Worm (Caenorhabditis elegans) whole organism, mixed stage, embryonic: ENCODE measurements around the gene set-11.
"Not testable (repeated sequence)": the region's sequence is repeated elsewhere in the genome, so short reads cannot be mapped to it uniquely, and the experiment has no call there.

Source experiments
- M03D4.4 ChIP-seq: sonication (generic microtip); optimal IDR thresholded peaks from 2 replicates; lab custom pipeline; 2017; ENCODE audit warnings: mild to moderate bottlenecking, missing genetic modification characterization, missing compliant biosample characterization
- bed-3 ChIP-seq: fragments of 200-800 bp; sonication (Bioruptor generic); optimal IDR thresholded peaks from 3 replicates; lab custom pipeline; 2018; ENCODE audit warnings: mild to moderate bottlenecking, missing genetic modification characterization, moderate library complexity, missing compliant biosample characterization
- blmp-1 ChIP-seq: fragments of 150-350 bp; optimal IDR thresholded peaks from 2 replicates; lab custom pipeline; 2014; ENCODE audit warnings: missing biosample characterization, missing genetic modification characterization
- ceh-43 ChIP-seq: fragments of 200-800 bp; sonication (Bioruptor generic); optimal IDR thresholded peaks from 2 replicates; lab custom pipeline; 2018; ENCODE audit warnings: mild to moderate bottlenecking, missing genetic modification characterization, moderate library complexity, missing compliant biosample characterization
- ceh-83 ChIP-seq: fragments of 200-800 bp; sonication (Bioruptor generic); optimal IDR thresholded peaks from 2 replicates; lab custom pipeline; 2018; ENCODE audit warnings: mild to moderate bottlenecking, missing genetic modification characterization, missing compliant biosample characterization
- ces-1 ChIP-seq: fragments of 150-350 bp; optimal IDR thresholded peaks from 2 replicates; lab custom pipeline; 2014; ENCODE audit warnings: missing biosample characterization, missing genetic modification reagents, missing genetic modification characterization
- cnd-1 ChIP-seq: fragments of 200-800 bp; sonication (Bioruptor generic); optimal IDR thresholded peaks from 2 replicates; lab custom pipeline; 2018; ENCODE audit warnings: mild to moderate bottlenecking, missing genetic modification characterization, missing compliant biosample characterization
- drap-1 ChIP-seq: fragments of 200-800 bp; sonication (Bioruptor generic); optimal IDR thresholded peaks from 3 replicates; lab custom pipeline; 2018; ENCODE audit warnings: mild to moderate bottlenecking, missing genetic modification characterization, missing compliant biosample characterization
- elt-1 ChIP-seq: sonication (generic microtip); optimal IDR thresholded peaks from 2 replicates; lab custom pipeline; 2017; ENCODE audit warnings: missing genetic modification characterization, mild to moderate bottlenecking, missing compliant biosample characterization, antibody characterized with exemption, moderate library complexity, borderline replicate concordance; ENCODE audit not compliant: insufficient read depth
- elt-3 ChIP-seq: fragments of 150-350 bp; optimal IDR thresholded peaks from 2 replicates; lab custom pipeline; 2014; ENCODE audit warnings: missing biosample characterization, missing genetic modification characterization
- flh-1 ChIP-seq: fragments of 200-800 bp; sonication (Bioruptor generic); optimal IDR thresholded peaks from 2 replicates; lab custom pipeline; 2018; ENCODE audit warnings: mild to moderate bottlenecking, missing genetic modification characterization, moderate library complexity, missing compliant biosample characterization
- ham-2 ChIP-seq: fragments of 200-800 bp; sonication (Bioruptor generic); optimal IDR thresholded peaks from 2 replicates; lab custom pipeline; 2018; ENCODE audit warnings: mild to moderate bottlenecking, missing genetic modification characterization, missing compliant biosample characterization
- hlh-1 ChIP-seq: fragments of 150-350 bp; optimal IDR thresholded peaks from 2 replicates; lab custom pipeline; 2014; ENCODE audit warnings: missing biosample characterization, missing genetic modification reagents, missing genetic modification characterization
- lin-13 ChIP-seq: fragments of 150-350 bp; optimal IDR thresholded peaks from 2 replicates; lab custom pipeline; 2014; ENCODE audit warnings: missing biosample characterization, missing genetic modification characterization
- lin-32 ChIP-seq: fragments of 200-800 bp; sonication (Bioruptor generic); optimal IDR thresholded peaks from 2 replicates; lab custom pipeline; 2018; ENCODE audit warnings: mild to moderate bottlenecking, missing genetic modification characterization, missing compliant biosample characterization
- lsy-2 ChIP-seq: fragments of 150-350 bp; optimal IDR thresholded peaks from 2 replicates; lab custom pipeline; 2014; ENCODE audit warnings: missing biosample characterization, missing genetic modification characterization
- mab-5 ChIP-seq: fragments of 150-350 bp; optimal IDR thresholded peaks from 2 replicates; lab custom pipeline; 2014; ENCODE audit warnings: missing biosample characterization, missing genetic modification characterization
- mep-1 ChIP-seq: fragments of 150-350 bp; optimal IDR thresholded peaks from 2 replicates; lab custom pipeline; 2017; ENCODE audit warnings: missing biosample characterization, missing genetic modification reagents, missing genetic modification characterization, inconsistent platforms
- mls-2 ChIP-seq: sonication (generic microtip); optimal IDR thresholded peaks from 2 replicates; lab custom pipeline; 2016; ENCODE audit warnings: mild to moderate bottlenecking, missing genetic modification characterization, moderate library complexity, missing compliant biosample characterization
- nhr-12 ChIP-seq: fragments of 150-350 bp; optimal IDR thresholded peaks from 2 replicates; lab custom pipeline; 2014; ENCODE audit warnings: missing biosample characterization, missing genetic modification characterization
- nhr-2 ChIP-seq: fragments of 150-350 bp; optimal IDR thresholded peaks from 2 replicates; lab custom pipeline; 2014; ENCODE audit warnings: missing biosample characterization, missing genetic modification characterization
- nhr-237 ChIP-seq: fragments of 150-350 bp; optimal IDR thresholded peaks from 2 replicates; lab custom pipeline; 2014; ENCODE audit warnings: missing biosample characterization, missing genetic modification characterization
- nhr-28 ChIP-seq: fragments of 150-350 bp; optimal IDR thresholded peaks from 2 replicates; lab custom pipeline; 2014; ENCODE audit warnings: missing biosample characterization, missing genetic modification characterization
- nhr-76 ChIP-seq: sonication (generic microtip); optimal IDR thresholded peaks from 2 replicates; lab custom pipeline; 2017; ENCODE audit warnings: missing biosample characterization, missing genetic modification characterization
- pha-4 ChIP-seq: fragments of 150-350 bp; optimal IDR thresholded peaks from 2 replicates; lab custom pipeline; 2018; ENCODE audit warnings: missing biosample characterization, missing genetic modification reagents, missing genetic modification characterization
- sem-2 ChIP-seq: fragments of 200-800 bp; sonication (Bioruptor generic); optimal IDR thresholded peaks from 2 replicates; lab custom pipeline; 2018; ENCODE audit warnings: mild to moderate bottlenecking, missing genetic modification characterization, missing compliant biosample characterization
- snpc-4 ChIP-seq: fragments of 150-350 bp; optimal IDR thresholded peaks from 2 replicates; lab custom pipeline; 2014; ENCODE audit warnings: missing biosample characterization, missing genetic modification characterization
- sptf-1 ChIP-seq: sonication (generic microtip); optimal IDR thresholded peaks from 2 replicates; lab custom pipeline; 2017; ENCODE audit warnings: mild to moderate bottlenecking, missing genetic modification characterization, moderate library complexity, missing compliant biosample characterization
- tbx-8 ChIP-seq: fragments of 200-800 bp; sonication (Bioruptor generic); optimal IDR thresholded peaks from 2 replicates; lab custom pipeline; 2018; ENCODE audit warnings: mild to moderate bottlenecking, missing genetic modification characterization, moderate library complexity, missing compliant biosample characterization
- unc-39 ChIP-seq: fragments of 150-350 bp; optimal IDR thresholded peaks from 2 replicates; lab custom pipeline; 2014; ENCODE audit warnings: missing biosample characterization, missing genetic modification characterization
- unc-62 ChIP-seq: fragments of 150-350 bp; optimal IDR thresholded peaks from 2 replicates; lab custom pipeline; 2014; ENCODE audit warnings: missing biosample characterization, missing genetic modification reagents, missing genetic modification characterization

Gene set-11

ce11 chrII:2684783-2685182 is 7.6 kb downstream of the set-11 start:
- no peak for TF ChIP-seq sptf-1 (tag; lab: Kevin White, UChicago)
- TF ChIP-seq snpc-4, result no peak

DNA sequence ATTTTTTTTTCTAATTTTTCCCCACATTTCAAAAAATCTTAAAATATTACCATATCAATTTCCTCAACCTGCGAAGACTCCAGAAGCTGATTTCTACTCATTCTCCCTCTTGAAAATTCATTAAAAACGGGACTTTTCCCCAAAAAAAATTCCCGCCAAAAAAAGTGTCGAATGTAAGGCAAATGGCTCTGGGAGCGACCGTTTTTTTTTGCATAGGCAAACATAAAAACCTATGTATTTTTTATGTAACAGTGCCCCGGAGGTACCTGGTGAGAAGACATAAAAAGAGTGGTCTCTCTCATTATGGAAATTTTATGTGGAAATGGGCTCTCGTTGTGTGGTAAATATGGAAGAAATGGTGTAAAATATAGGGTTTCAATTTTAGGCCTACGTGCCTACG is 8.2 kb downstream of the set-11 start, which contains the start of gene ceh-87:
TSS of gene ceh-87 (minus strand) at position 101 of the 400 bp plus-strand sequence.
- TF ChIP-seq M03D4.4 (tag; lab: Kevin White, UChicago) (no peak), sem-2 (GFP tag; lab: Kevin White, UChicago) (no peak)

ce11 chrII:2681118-2681517 is 11.3 kb downstream of the set-11 start, which contains the start of gene F34D6.1:
Gene F34D6.1, minus strand, starts transcription at chrII:2681218.
- no peak for TF ChIP-seq mep-1 (tag; lab: Kevin White, UChicago)
- TF ChIP-seq pha-4 (tag; lab: Kevin White, UChicago), result no peak
- no peak for TF ChIP-seq snpc-4
- TF ChIP-seq, all 35 proteins: peak for 0

- no peak for TF ChIP-seq flh-1 (GFP tag; lab: Kevin White, UChicago)
- TF ChIP-seq mep-1 (tag; lab: Kevin White, UChicago), result no peak
- no peak for TF ChIP-seq blmp-1 (tag; lab: Kevin White, UChicago)
These were observed 14.7 kb downstream of the set-11 start, which contains the start of gene F22E5.17 for ce11 chrII:2677534-2678168. Gene F22E5.17, plus strand, starts transcription at chrII:2678041.

- TF ChIP-seq lsy-2 (tag; lab: Kevin White, UChicago); lin-32 (GFP tag; lab: Kevin White, UChicago); snpc-4: not testable (repeated sequence)
These were observed 18.8 kb downstream of the set-11 start, which contains the start of the genes F22E5.20 and F22E5.1 for ce11 chrII:2673534-2673933. Gene F22E5.20, minus strand, starts transcription at chrII:2673634. Gene F22E5.1, plus strand, starts transcription at chrII:2673775.

DNA sequence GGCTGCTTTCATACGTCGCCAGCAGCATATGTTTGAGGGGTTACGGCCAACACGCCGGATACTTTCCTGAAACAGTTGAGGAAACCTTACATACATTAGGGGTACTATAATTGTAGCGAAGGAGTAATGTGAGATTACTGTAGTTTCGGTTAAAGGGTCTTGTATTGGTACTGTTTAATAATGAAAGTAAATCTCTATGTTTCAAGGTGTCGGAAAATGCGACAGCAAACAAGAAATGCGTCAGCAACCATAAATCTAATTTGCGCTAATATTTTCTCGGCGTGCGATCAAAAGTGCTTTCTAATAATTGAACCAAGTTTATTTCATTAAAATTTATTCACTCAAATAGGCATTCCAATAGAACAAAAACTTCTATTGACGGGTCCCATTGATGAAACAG is 20.1 kb downstream of the set-11 start, which contains the start of gene sri-57:
TSS of gene sri-57 (minus strand) at position 101 of the 400 bp plus-strand sequence.
- not testable (repeated sequence) for TF ChIP-seq drap-1 (GFP tag; lab: Kevin White, UChicago); nhr-76 (tag; lab: Kevin White, UChicago); ham-2 (GFP tag; lab: Kevin White, UChicago)

- TF ChIP-seq ceh-43 (GFP tag; lab: Kevin White, UChicago) (no peak), lsy-2 (tag; lab: Kevin White, UChicago) (no peak), sem-2 (GFP tag; lab: Kevin White, UChicago) (no peak), nhr-28 (tag; lab: Kevin White, UChicago) (no peak), unc-39 (tag; lab: Kevin White, UChicago) (no peak), hlh-1 (tag; lab: Kevin White, UChicago) (no peak), unc-62 (GFP tag; lab: Kevin White, UChicago) (no peak), M03D4.4 (tag; lab: Kevin White, UChicago) (no peak)
These were observed 26.8 kb downstream of the set-11 start, which contains the start of gene F22E5.22 for ce11 chrII:2665606-2666005. Gene F22E5.22, plus strand, starts transcription at chrII:2665906.

ce11 chrII:2665081-2665480 is 27.3 kb downstream of the set-11 start, which contains the start of gene F22E5.2:
Gene F22E5.2, plus strand, starts transcription at chrII:2665381.
- not testable (repeated sequence) for TF ChIP-seq bed-3 (GFP tag; lab: Kevin White, UChicago); nhr-12 (tag; lab: Kevin White, UChicago); lin-13 (tag; lab: Kevin White, UChicago)
- TF ChIP-seq, all 35 proteins: peak for 0; not testable (repeated sequence) for 35

DNA sequence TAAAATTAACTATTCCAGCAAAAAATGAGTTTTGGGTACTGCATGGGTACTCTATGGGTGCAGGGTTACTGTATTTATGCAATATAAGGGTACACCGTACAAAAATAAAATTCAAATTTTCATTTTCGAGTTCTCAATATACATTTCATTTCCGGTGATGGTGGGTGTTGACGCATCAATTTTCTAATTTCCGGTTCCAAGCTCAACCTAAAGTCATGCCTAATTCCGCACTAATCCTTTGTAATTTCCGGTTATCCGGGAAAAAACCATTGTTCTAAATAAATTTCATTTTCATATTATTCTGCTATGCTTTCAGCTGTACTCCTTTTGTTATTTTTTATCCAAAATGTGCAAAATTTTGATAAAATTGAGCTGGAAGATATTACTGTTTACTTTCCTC is 33.0 kb downstream of the set-11 start, which contains the start of gene gcy-21:
TSS of gene gcy-21 (plus strand) at position 301 of the 400 bp plus-strand sequence.
- no peak for TF ChIP-seq tbx-8 (GFP tag; lab: Kevin White, UChicago)
- TF ChIP-seq unc-62 (GFP tag; lab: Kevin White, UChicago), result no peak
- TF ChIP-seq unc-39 (tag; lab: Kevin White, UChicago), result no peak
- TF ChIP-seq cnd-1 (tag; lab: Kevin White, UChicago), result no peak
- TF ChIP-seq snpc-4, result no peak
- no peak for TF ChIP-seq lin-32 (GFP tag; lab: Kevin White, UChicago)
- no peak for TF ChIP-seq lsy-2 (tag; lab: Kevin White, UChicago)
- TF ChIP-seq ces-1, result no peak
- no peak for TF ChIP-seq ceh-83 (GFP tag; lab: Kevin White, UChicago)
- TF ChIP-seq mab-5 (tag; lab: Kevin White, UChicago), result no peak
- TF ChIP-seq nhr-28 (tag; lab: Kevin White, UChicago), result no peak
- TF ChIP-seq nhr-237 (tag; lab: Kevin White, UChicago), result no peak
- TF ChIP-seq lin-13 (tag; lab: Kevin White, UChicago), result no peak
- TF ChIP-seq elt-3 (tag; lab: Kevin White, UChicago), result no peak
- no peak for TF ChIP-seq bed-3 (GFP tag; lab: Kevin White, UChicago)
- no peak for TF ChIP-seq mls-2
- TF ChIP-seq elt-1, result no peak
- no peak for TF ChIP-seq sem-2 (GFP tag; lab: Kevin White, UChicago)
- TF ChIP-seq nhr-2, result no peak
- no peak for TF ChIP-seq flh-1 (GFP tag; lab: Kevin White, UChicago)
